Fruit fly (Drosophila melanogaster): Measurements from ENCODE around the gene CG9297.

- TF ChIP-seq EcR (GFP tag; optimal IDR thresholded peaks at IDR 0.05), result no peak
- no peak for TF ChIP-seq usp (GFP tag; optimal IDR thresholded peaks at IDR 0.05)
These were observed 17.4 kb downstream of the CG9297 start for dm6 chr3R:13788672-13789071.

Data from whole organism.